Worm (Caenorhabditis elegans) whole organism, L1 larva: ENCODE measurements around the gene nhr-157.

Experiments
- lin-14 ChIP-seq: fragments of 200-800 bp; sonication (Bioruptor generic); optimal IDR thresholded peaks from 2 replicates; lab custom pipeline; 2018; ENCODE audit warnings: mild to moderate bottlenecking, missing genetic modification characterization, moderate library complexity, missing compliant biosample characterization
- lin-39 ChIP-seq: fragments of 150-350 bp; optimal IDR thresholded peaks from 2 replicates; lab custom pipeline; 2014; ENCODE audit warnings: missing biosample characterization, missing genetic modification reagents, missing genetic modification characterization
- mep-1 ChIP-seq: fragments of 150-350 bp; optimal IDR thresholded peaks from 2 replicates; lab custom pipeline; 2014; ENCODE audit warnings: missing biosample characterization, missing genetic modification characterization
- tbx-2 ChIP-seq: sonication (generic microtip); optimal IDR thresholded peaks from 2 replicates; lab custom pipeline; 2016; ENCODE audit warnings: missing genetic modification characterization, missing compliant biosample characterization

- TF ChIP-seq tbx-2 (tag; lab: Kevin White, UChicago) (no peak), lin-14 (GFP tag; lab: Kevin White, UChicago) (no peak), mep-1 (tag; lab: Kevin White, UChicago) (no peak), lin-39 (no peak)
Observed at ce11 chrV:3912472-3912871, 43.7 kb upstream of the nhr-157 start, which contains the start of gene srx-68.
